Fruit fly (Drosophila melanogaster): ENCODE measurements around the gene ECSIT.

DNA sequence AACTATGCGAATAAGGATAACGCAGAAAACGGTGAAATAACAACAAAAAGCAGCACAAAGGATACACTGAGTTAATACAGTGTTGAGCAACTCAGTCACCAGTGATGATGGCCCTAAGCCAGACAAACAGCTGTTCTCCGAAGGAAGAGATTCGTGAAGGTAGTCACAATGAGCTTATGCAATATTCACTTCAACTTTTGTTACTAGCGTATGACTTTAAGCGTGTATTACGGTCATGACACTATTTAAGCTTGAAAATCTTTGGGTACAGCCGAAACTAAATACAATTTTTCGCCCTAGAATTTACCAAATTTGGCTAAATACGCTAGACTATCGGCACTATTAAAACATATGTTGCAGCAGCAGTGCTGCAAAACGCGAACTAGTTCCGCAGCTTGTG lies at the start of gene ECSIT, which contains the start of gene disp:
- TF ChIP-seq Sin3A (optimal IDR thresholded peaks at IDR 0.05), result no peak
- no peak for TF ChIP-seq ttk (optimal IDR thresholded peaks at IDR 0.05)
- TF ChIP-seq h (optimal IDR thresholded peaks at IDR 0.05), result no peak
- no peak for TF ChIP-seq Myc (optimal IDR thresholded peaks at IDR 0.05)
- TF ChIP-seq insv (optimal IDR thresholded peaks at IDR 0.05), result no peak
